Worm (Caenorhabditis elegans) whole organism, late embryonic: ENCODE results near the gene lin-45.

ENCODE experiments used
- C08G9.2 ChIP-seq: sonication (generic microtip); optimal IDR thresholded peaks from 2 replicates; lab custom pipeline; 2016; ENCODE audit warnings: mild to moderate bottlenecking, missing genetic modification characterization, moderate library complexity, missing compliant biosample characterization
- F13H6.1 ChIP-seq: sonication (generic microtip); optimal IDR thresholded peaks from 2 replicates; lab custom pipeline; 2016; ENCODE audit warnings: missing genetic modification characterization, missing compliant biosample characterization
- K02D7.2 ChIP-seq: sonication (generic microtip); optimal IDR thresholded peaks from 2 replicates; lab custom pipeline; 2017; ENCODE audit warnings: mild to moderate bottlenecking, missing genetic modification characterization, missing compliant biosample characterization
- T23F11.4 ChIP-seq: fragments of 200-800 bp; sonication (Bioruptor generic); optimal IDR thresholded peaks from 2 replicates; lab custom pipeline; 2018; ENCODE audit warnings: mild to moderate bottlenecking, missing genetic modification characterization, missing compliant biosample characterization
- Y22D7AL.16 ChIP-seq: sonication (generic microtip); optimal IDR thresholded peaks from 2 replicates; lab custom pipeline; 2016; ENCODE audit warnings: missing genetic modification characterization, missing compliant biosample characterization
- ceh-14 ChIP-seq: sonication (generic microtip); optimal IDR thresholded peaks from 2 replicates; lab custom pipeline; 2016; ENCODE audit warnings: missing genotype, missing genetic modification characterization, missing compliant biosample characterization
- ceh-19 ChIP-seq: fragments of 200-800 bp; sonication (Bioruptor generic); optimal IDR thresholded peaks from 2 replicates; lab custom pipeline; 2018; ENCODE audit warnings: mild to moderate bottlenecking, missing genetic modification characterization, missing compliant biosample characterization
- ceh-2 ChIP-seq: sonication (generic microtip); optimal IDR thresholded peaks from 2 replicates; lab custom pipeline; 2016; ENCODE audit warnings: missing genotype, missing genetic modification characterization, missing compliant biosample characterization
- ceh-22 ChIP-seq: sonication (generic microtip); optimal IDR thresholded peaks from 2 replicates; lab custom pipeline; 2017; ENCODE audit warnings: missing biosample characterization, missing genetic modification characterization
- ceh-31 ChIP-seq: sonication (generic microtip); optimal IDR thresholded peaks from 2 replicates; lab custom pipeline; 2016; ENCODE audit warnings: missing genetic modification characterization, missing compliant biosample characterization
- che-1 ChIP-seq: sonication (generic microtip); optimal IDR thresholded peaks from 2 replicates; lab custom pipeline; 2016; ENCODE audit warnings: mild to moderate bottlenecking, missing genetic modification characterization, missing compliant biosample characterization
- elt-2 ChIP-seq: sonication (generic microtip); optimal IDR thresholded peaks from 2 replicates; lab custom pipeline; 2016; ENCODE audit warnings: missing genetic modification reagents, missing genetic modification characterization, missing compliant biosample characterization
- elt-4 ChIP-seq: sonication (generic microtip); optimal IDR thresholded peaks from 2 replicates; lab custom pipeline; 2016; ENCODE audit warnings: missing genetic modification characterization, missing compliant biosample characterization
- ets-4 ChIP-seq: sonication (generic microtip); optimal IDR thresholded peaks from 2 replicates; lab custom pipeline; 2016; ENCODE audit warnings: missing genetic modification characterization, missing compliant biosample characterization
- fkh-10 ChIP-seq: fragments of 150-350 bp; optimal IDR thresholded peaks from 2 replicates; lab custom pipeline; 2014; ENCODE audit warnings: missing biosample characterization, missing genetic modification reagents, missing genetic modification characterization
- fkh-6 ChIP-seq: sonication (generic microtip); optimal IDR thresholded peaks from 2 replicates; lab custom pipeline; 2016; ENCODE audit warnings: missing genetic modification characterization, missing compliant biosample characterization
- hlh-15 ChIP-seq: sonication (generic microtip); optimal IDR thresholded peaks from 2 replicates; lab custom pipeline; 2016; ENCODE audit warnings: missing genetic modification characterization, missing compliant biosample characterization
- hlh-30 ChIP-seq: sonication (generic microtip); optimal IDR thresholded peaks from 2 replicates; lab custom pipeline; 2017; ENCODE audit warnings: antibody characterized with exemption, missing genetic modification characterization, missing compliant biosample characterization; ENCODE audit not compliant: insufficient read depth
- hlh-6 ChIP-seq: sonication (generic microtip); optimal IDR thresholded peaks from 2 replicates; lab custom pipeline; 2016; ENCODE audit warnings: missing genotype, missing genetic modification characterization, missing compliant biosample characterization
- lim-6 ChIP-seq: sonication (generic microtip); optimal IDR thresholded peaks from 2 replicates; lab custom pipeline; 2016; ENCODE audit warnings: missing genetic modification characterization, missing compliant biosample characterization
- lin-11 ChIP-seq: fragments of 200-800 bp; sonication (Bioruptor generic); optimal IDR thresholded peaks from 2 replicates; lab custom pipeline; 2018; ENCODE audit warnings: mild to moderate bottlenecking, missing genetic modification characterization, missing compliant biosample characterization
- nhr-232 ChIP-seq: sonication (generic microtip); optimal IDR thresholded peaks from 2 replicates; lab custom pipeline; 2016; ENCODE audit warnings: missing genetic modification characterization, missing compliant biosample characterization
- odd-2 ChIP-seq: sonication (generic microtip); optimal IDR thresholded peaks from 2 replicates; lab custom pipeline; 2017; ENCODE audit warnings: antibody characterized with exemption, mild to moderate bottlenecking, missing genetic modification characterization, missing compliant biosample characterization
- pag-3 ChIP-seq: sonication (generic microtip); optimal IDR thresholded peaks from 2 replicates; lab custom pipeline; 2016; ENCODE audit warnings: missing compliant biosample characterization, missing genetic modification characterization, borderline replicate concordance
- pat-9 ChIP-seq: fragments of 200-800 bp; sonication (Bioruptor generic); optimal IDR thresholded peaks from 2 replicates; lab custom pipeline; 2018; ENCODE audit warnings: mild to moderate bottlenecking, missing genetic modification characterization, moderate library complexity, missing compliant biosample characterization
- pax-1 ChIP-seq: fragments of 150-350 bp; optimal IDR thresholded peaks from 2 replicates; lab custom pipeline; 2014; ENCODE audit warnings: missing biosample characterization, missing genetic modification characterization
- pha-2 ChIP-seq: sonication (generic microtip); optimal IDR thresholded peaks from 2 replicates; lab custom pipeline; 2017; ENCODE audit warnings: mild to moderate bottlenecking, missing genetic modification characterization, missing compliant biosample characterization
- ref-2 ChIP-seq: sonication (generic microtip); optimal IDR thresholded peaks from 2 replicates; lab custom pipeline; 2016; ENCODE audit warnings: missing genetic modification characterization, missing compliant biosample characterization
- rnt-1 ChIP-seq: sonication (generic microtip); optimal IDR thresholded peaks from 2 replicates; lab custom pipeline; 2016; ENCODE audit warnings: missing genetic modification characterization, missing compliant biosample characterization
- sox-2 ChIP-seq: fragments of 200-800 bp; sonication (Bioruptor generic); IDR thresholded peaks from 2 replicates; pipeline ENCODE4 v1.3.6; 2022; ENCODE audit warnings: missing genetic modification reagents, missing genetic modification characterization, missing compliant biosample characterization
- sox-4 ChIP-seq: sonication (generic microtip); optimal IDR thresholded peaks from 2 replicates; lab custom pipeline; 2017; ENCODE audit warnings: mild to moderate bottlenecking, missing genetic modification characterization, inconsistent platforms, missing compliant biosample characterization
- syd-9 ChIP-seq: sonication (generic microtip); optimal IDR thresholded peaks from 2 replicates; lab custom pipeline; 2016; ENCODE audit warnings: mild to moderate bottlenecking, missing genetic modification characterization, moderate library complexity, missing compliant biosample characterization
- tbx-2 ChIP-seq: sonication (generic microtip); optimal IDR thresholded peaks from 2 replicates; lab custom pipeline; 2016; ENCODE audit warnings: missing genetic modification characterization, missing compliant biosample characterization
- tbx-7 ChIP-seq: sonication (generic microtip); optimal IDR thresholded peaks from 2 replicates; lab custom pipeline; 2016; ENCODE audit warnings: missing genotype, missing genetic modification characterization, missing compliant biosample characterization
- ttx-3 ChIP-seq: sonication (generic microtip); optimal IDR thresholded peaks from 2 replicates; lab custom pipeline; 2016; ENCODE audit warnings: missing genetic modification reagents, missing genetic modification characterization, missing compliant biosample characterization
- unc-3 ChIP-seq, 2 experiments: fragments of 200-800 bp in 1 of 2; sonication (Bioruptor generic) in 1 of 2; sonication (generic microtip) in 1 of 2; conservative IDR thresholded peaks in 1 of 2; optimal IDR thresholded peaks in 1 of 2; 2 replicates each; pipeline versions ENCODE4 v1.3.6 to Lab custom; 2016 to 2022; ENCODE audit warnings: missing compliant biosample characterization in 2 of 2, missing genetic modification characterization in 2 of 2, missing genetic modification reagents in 1 of 2
- unc-55 ChIP-seq: sonication (generic microtip); optimal IDR thresholded peaks from 2 replicates; lab custom pipeline; 2017; ENCODE audit warnings: missing biosample characterization, missing genetic modification reagents, missing genetic modification characterization
- zip-5 ChIP-seq: sonication (generic microtip); optimal IDR thresholded peaks from 2 replicates; lab custom pipeline; 2016; ENCODE audit warnings: missing genetic modification characterization, missing compliant biosample characterization

The lin-45 gene

ce11 chrIV:6756374-6756773 is 8.0 kb upstream of the lin-45 start (continued):
- TF ChIP-seq ets-4 (peak; percentile 54), T23F11.4 (GFP tag; lab: Kevin White, UChicago) (peak; percentile 71), pax-1 (tag; lab: Kevin White, UChicago) (peak; percentile 50), hlh-15 (tag; lab: Kevin White, UChicago) (peak; percentile 53), fkh-10 (GFP tag; lab: Kevin White, UChicago) (peak; percentile 22), Y22D7AL.16 (tag; lab: Kevin White, UChicago) (peak; percentile 58), unc-3 (GFP tag; conservative IDR thresholded peaks at IDR 0.05; lab: Robert Waterston, UW) (peak; percentile 74), unc-3 (tag; optimal IDR thresholded peaks at IDR 0.05; lab: Kevin White, UChicago) (peak; percentile 75), lim-6 (tag; lab: Kevin White, UChicago) (peak; percentile 84), syd-9 (tag; lab: Kevin White, UChicago) (peak; percentile 73), sox-4 (tag; lab: Kevin White, UChicago) (peak; percentile 85), che-1 (tag; lab: Kevin White, UChicago) (peak; percentile 79), hlh-6 (tag; lab: Kevin White, UChicago) (peak; percentile 90), elt-4 (tag; lab: Kevin White, UChicago) (no peak), unc-55 (GFP tag; lab: Kevin White, UChicago) (no peak), ceh-22 (peak; percentile 53), odd-2 (tag; lab: Kevin White, UChicago) (peak; percentile 66), F13H6.1 (peak; percentile 86), fkh-6 (peak; percentile 81), hlh-30 (tag; lab: Kevin White, UChicago) (no peak), ceh-31 (tag; lab: Kevin White, UChicago) (peak; percentile 92), ttx-3 (tag; lab: Kevin White, UChicago) (peak; percentile 73), ceh-14 (tag; lab: Kevin White, UChicago) (peak; percentile 92), pag-3 (tag; lab: Kevin White, UChicago) (peak; percentile 32), ceh-19 (GFP tag; lab: Kevin White, UChicago) (peak; percentile 90), tbx-2 (peak; percentile 95)

- TF ChIP-seq sox-2 (no peak), ets-4 (no peak)
These were observed 2.8 kb upstream of the lin-45 start for ce11 chrIV:6751213-6751612.

ce11 chrIV:6750117-6750516 is 1.7 kb upstream of the lin-45 start:
- TF ChIP-seq nhr-232 (tag; lab: Kevin White, UChicago): no peak
- no peak for TF ChIP-seq ceh-19 (GFP tag; lab: Kevin White, UChicago)
- TF ChIP-seq hlh-30 (tag; lab: Kevin White, UChicago): no peak
- no peak for TF ChIP-seq pha-2 (tag; lab: Kevin White, UChicago)
- no peak for TF ChIP-seq pat-9 (tag; lab: Kevin White, UChicago)

DNA sequence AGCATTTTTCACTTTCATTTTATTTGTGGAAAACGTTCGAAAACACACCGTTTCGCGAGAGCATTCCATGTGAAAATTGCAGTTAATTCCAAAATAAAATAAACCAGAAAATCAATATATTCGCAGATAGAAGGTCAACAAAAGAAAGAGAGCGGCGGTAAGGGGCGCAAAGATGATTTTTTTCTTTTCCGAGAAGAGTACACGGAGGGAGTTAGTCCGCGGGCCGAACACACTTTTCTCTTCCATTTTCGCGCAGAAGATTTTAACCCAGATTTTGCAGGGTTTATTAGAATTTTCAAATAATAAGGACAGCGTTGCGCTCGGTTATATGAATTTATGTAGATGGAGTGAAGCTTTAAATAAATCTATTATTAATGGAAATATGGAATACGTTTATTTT is 720 bp downstream of the lin-45 start:
- TF ChIP-seq ets-4 (peak; percentile 70), zip-5 (tag; lab: Kevin White, UChicago) (peak; percentile 59), lim-6 (tag; lab: Kevin White, UChicago) (no peak), elt-2 (peak; percentile 1), ceh-31 (tag; lab: Kevin White, UChicago) (peak; percentile 84), rnt-1 (peak; percentile 15), sox-4 (tag; lab: Kevin White, UChicago) (no peak), K02D7.2 (tag; lab: Kevin White, UChicago) (no peak), tbx-7 (tag; lab: Kevin White, UChicago) (peak; percentile 62), ref-2 (tag; lab: Kevin White, UChicago) (peak; percentile 30), ceh-2 (tag; lab: Kevin White, UChicago) (peak; percentile 76), tbx-2 (peak; percentile 85), C08G9.2 (tag; lab: Kevin White, UChicago) (peak; percentile 83), lin-11 (tag; lab: Kevin White, UChicago) (no peak), fkh-6 (peak; percentile 28)
